Worm (Caenorhabditis elegans): ENCODE data around the gene cey-1.

DNA sequence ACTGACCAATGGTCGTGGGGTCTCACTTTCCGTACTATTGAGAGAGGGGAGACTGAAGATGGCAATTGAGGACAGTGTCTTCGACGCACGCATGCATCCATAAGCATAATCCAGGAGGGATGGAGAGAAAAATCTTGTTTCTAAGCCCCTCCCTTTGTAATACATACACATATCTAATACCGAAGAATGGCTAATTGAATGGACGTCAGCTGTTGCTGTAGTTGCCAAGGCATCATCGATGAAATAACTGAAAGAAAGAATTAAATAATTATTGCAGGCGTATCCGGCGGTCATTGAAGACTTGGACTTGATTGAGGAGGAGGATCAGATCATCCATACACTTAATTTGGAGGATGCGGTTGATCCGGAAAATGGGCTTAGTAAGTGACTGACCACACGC is 15.4 kb downstream of the cey-1 start, which contains the start of gene F33A8.7:
- TF ChIP-seq mep-1 (tag; optimal IDR thresholded peaks at IDR 0.05) = no peak
- no peak for TF ChIP-seq ztf-11 (tag; optimal IDR thresholded peaks at IDR 0.05)
